Fruit fly (Drosophila melanogaster): ENCODE results near the gene CG31835.

DNA sequence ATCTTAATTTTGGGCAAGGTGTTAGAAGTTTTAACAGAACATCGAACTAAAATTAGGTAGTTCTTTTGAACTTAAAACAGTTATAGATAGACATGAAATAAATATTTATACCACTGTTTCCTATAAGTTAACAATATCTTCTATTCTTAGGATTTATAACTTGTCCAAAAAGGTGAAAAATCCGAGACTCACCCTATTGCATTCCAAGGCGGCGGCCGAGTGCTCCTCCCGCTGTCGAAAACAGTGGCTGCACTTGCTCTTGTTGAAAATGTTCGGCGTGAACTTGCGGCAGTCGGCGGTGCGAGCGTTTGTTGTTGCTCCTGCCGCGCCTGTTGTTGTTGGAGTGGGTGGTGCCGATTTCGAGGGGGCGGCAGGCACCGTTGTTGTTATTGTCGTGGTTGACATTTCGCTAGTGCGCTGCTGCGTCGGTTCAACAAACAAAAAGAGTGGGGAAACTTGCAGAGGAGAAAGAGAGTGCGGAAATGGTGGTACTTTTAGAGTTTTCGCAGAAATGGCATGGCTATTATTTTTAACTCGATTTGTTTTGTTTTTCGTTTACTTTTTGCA is 47.3 kb upstream of the CG31835 start:
- TF ChIP-seq usp (GFP tag; optimal IDR thresholded peaks at IDR 0.05) (no peak), psq (optimal IDR thresholded peaks at IDR 0.05) (no peak)

All from whole organism.